Fruit fly (Drosophila melanogaster) whole organism: ENCODE results near the gene CG9132.

Experiments
- Dll ChIP-seq: fragments of >200 bp; optimal IDR thresholded peaks from 2 replicates; lab custom pipeline; 2017
- psq ChIP-seq: fragments of >200 bp; optimal IDR thresholded peaks from 2 replicates; lab custom pipeline; 2017

- TF ChIP-seq Dll (lab: Kevin White, UChicago) (no peak), psq (lab: Kevin White, UChicago) (no peak)
Measured at dm6 chrX:16813226-16813625, 12.7 kb upstream of the CG9132 start.
